Worm (Caenorhabditis elegans): Measurements from ENCODE around the gene C18A3.7.

ce11 chrII:5774120-5774519 lies 43.9 kb upstream of the C18A3.7 start, which contains the start of the genes dmd-5 and F10C1.1:
- TF ChIP-seq ceh-9 (tag; optimal IDR thresholded peaks at IDR 0.05) (no peak), ets-4 (tag; optimal IDR thresholded peaks at IDR 0.05) (no peak), sox-4 (tag; optimal IDR thresholded peaks at IDR 0.05) (no peak)
